Fruit fly (Drosophila melanogaster): ENCODE results near the gene BBIP1.

DNA sequence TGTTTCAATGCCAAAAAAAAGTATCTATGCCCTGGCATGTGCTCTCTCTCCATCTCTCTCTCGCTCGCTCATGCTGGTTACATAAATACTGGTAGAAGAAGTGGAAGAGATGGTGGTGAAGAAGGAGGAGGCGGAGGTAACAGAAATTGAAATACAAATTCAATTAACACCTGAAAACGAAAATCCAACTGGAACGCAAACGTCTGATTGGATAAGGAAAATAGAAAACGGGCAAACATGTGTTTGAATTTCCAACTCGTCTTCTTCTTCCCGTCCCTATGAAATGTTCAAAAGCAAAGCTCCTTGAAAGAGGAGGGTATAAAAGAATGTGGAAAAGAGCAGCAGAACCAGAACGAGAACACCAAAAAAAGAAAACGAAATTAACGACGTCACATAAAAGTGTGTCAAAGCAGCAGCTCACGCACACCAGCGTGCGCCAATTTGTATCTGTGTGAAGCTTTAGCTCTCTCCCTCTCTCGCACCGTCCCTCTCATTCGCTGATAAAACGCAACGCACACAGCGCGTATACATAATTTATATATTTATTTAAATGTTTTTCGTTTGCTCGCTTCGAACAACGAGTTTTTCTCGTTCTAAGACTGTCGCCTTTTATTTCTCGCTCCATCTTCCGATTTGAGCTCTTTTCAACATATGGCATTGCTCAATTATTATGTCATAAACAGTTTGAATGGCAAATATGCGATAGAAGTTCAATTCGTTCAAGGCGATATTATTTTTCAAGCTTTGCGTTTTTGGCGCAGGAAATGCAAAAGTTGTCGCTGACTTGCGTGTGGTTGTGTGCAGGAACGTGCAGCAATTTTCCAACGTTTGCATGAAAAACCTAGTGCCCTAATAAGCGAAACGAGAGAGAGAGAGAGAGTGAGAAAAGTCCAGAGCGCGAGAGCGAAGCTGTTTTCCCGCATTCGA is 14.5 kb downstream of the BBIP1 start:
- TF ChIP-seq Hr96 (GFP tag; optimal IDR thresholded peaks at IDR 0.05): no peak
- TF ChIP-seq CG7045 (GFP tag; optimal IDR thresholded peaks at IDR 0.05): no peak
- TF ChIP-seq CG11617 (GFP tag; optimal IDR thresholded peaks at IDR 0.05): no peak
- peak; percentile 73 for TF ChIP-seq kay (GFP tag; ENCODE audit: borderline replicate concordance)
- no peak for TF ChIP-seq CG14711 (tag; optimal IDR thresholded peaks at IDR 0.05)
- no peak for TF ChIP-seq bab1 (GFP tag; optimal IDR thresholded peaks at IDR 0.05)
- TF ChIP-seq Clk (GFP tag; optimal IDR thresholded peaks at IDR 0.05): no peak
- TF ChIP-seq ovo (GFP tag; optimal IDR thresholded peaks at IDR 0.05): no peak
- TF ChIP-seq toe (GFP tag; optimal IDR thresholded peaks at IDR 0.05): no peak
- peak; percentile 56 for TF ChIP-seq tj (GFP tag; optimal IDR thresholded peaks at IDR 0.05)
- no peak for TF ChIP-seq Mnt (GFP tag; optimal IDR thresholded peaks at IDR 0.05)
- TF ChIP-seq cnc (optimal IDR thresholded peaks at IDR 0.05): no peak
- TF ChIP-seq Crg-1 (GFP tag; optimal IDR thresholded peaks at IDR 0.05): no peak
- TF ChIP-seq pad (GFP tag; optimal IDR thresholded peaks at IDR 0.05): no peak

All from whole organism, adult.